Fruit fly (Drosophila melanogaster): ENCODE results near the gene CG42780.

Gene CG42780

DNA sequence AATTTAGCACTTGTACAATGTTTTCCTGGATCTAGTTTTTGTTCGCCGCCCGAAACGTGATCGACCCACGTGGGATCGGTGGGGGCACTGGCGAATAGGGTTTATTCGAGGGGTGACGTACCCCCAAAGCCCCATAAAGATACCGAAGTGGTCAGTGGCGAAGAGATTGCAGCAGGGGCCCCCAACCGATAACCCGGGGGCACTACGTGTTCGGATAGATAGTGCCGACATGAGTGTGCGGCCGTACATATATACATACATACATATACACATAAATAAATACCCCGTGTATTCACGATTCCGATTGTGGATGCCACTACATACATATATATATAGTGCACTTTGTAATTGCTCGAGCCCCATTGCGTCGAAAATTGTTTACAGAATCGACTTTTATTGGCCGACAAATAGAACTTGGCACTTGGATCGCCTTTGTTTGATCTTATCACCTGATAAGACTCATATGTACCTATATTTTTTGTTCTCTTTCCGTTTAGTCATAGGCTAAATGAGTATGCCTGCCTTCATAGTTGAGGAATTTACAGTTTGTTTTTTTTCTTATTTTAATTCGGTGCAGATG lies 28.1 kb downstream of the CG42780 start (continued):
- no peak for TF ChIP-seq pros (GFP tag; optimal IDR thresholded peaks at IDR 0.05)
- TF ChIP-seq CG17612 (GFP tag; IDR thresholded peaks at IDR 0.05), result no peak
- TF ChIP-seq CG4404 (GFP tag; IDR thresholded peaks at IDR 0.05), result no peak
- TF ChIP-seq cwo (GFP tag; optimal IDR thresholded peaks at IDR 0.05), result peak; percentile 70
- no peak for TF ChIP-seq tll (GFP tag; optimal IDR thresholded peaks at IDR 0.05)
- no peak for TF ChIP-seq klu (GFP tag; IDR thresholded peaks at IDR 0.05)
- no peak for TF ChIP-seq CG4617 (GFP tag; optimal IDR thresholded peaks at IDR 0.05; ENCODE audit: borderline replicate concordance)
- TF ChIP-seq Gsc (GFP tag; IDR thresholded peaks at IDR 0.05), result no peak
- no peak for TF ChIP-seq CG9817 (tag; optimal IDR thresholded peaks at IDR 0.05)
- TF ChIP-seq usp (GFP tag; optimal IDR thresholded peaks at IDR 0.05), result no peak
- TF ChIP-seq D (optimal IDR thresholded peaks at IDR 0.05), result no peak
- TF ChIP-seq D (GFP tag; optimal IDR thresholded peaks at IDR 0.05), result no peak
- TF ChIP-seq CG4854 (GFP tag; optimal IDR thresholded peaks at IDR 0.05), result no peak
- no peak for TF ChIP-seq az2 (GFP tag; optimal IDR thresholded peaks at IDR 0.05)
- TF ChIP-seq sens-2 (GFP tag; IDR thresholded peaks at IDR 0.05), result no peak
- no peak for TF ChIP-seq CG16863 (GFP tag; optimal IDR thresholded peaks at IDR 0.05)
- TF ChIP-seq MBD-R2 (GFP tag; IDR thresholded peaks at IDR 0.05), result no peak
- TF ChIP-seq tna (GFP tag; IDR thresholded peaks at IDR 0.05; ENCODE audit: partially characterized antibody), result no peak
- TF ChIP-seq exex (tag; optimal IDR thresholded peaks at IDR 0.05), result peak; percentile 29
- TF ChIP-seq gsb (GFP tag; IDR thresholded peaks at IDR 0.05), result no peak
- 0 out of 2 replicates have a peak, but pooled peaks have one; percentile 12 for TF ChIP-seq CG32767 (GFP tag; IDR thresholded peaks at IDR 0.05)
- TF ChIP-seq CG13894 (tag; optimal IDR thresholded peaks at IDR 0.05), result no peak
- no peak for TF ChIP-seq Xbp1 (GFP tag; optimal IDR thresholded peaks at IDR 0.05)
- TF ChIP-seq CG10654 (GFP tag; optimal IDR thresholded peaks at IDR 0.05), result no peak
- no peak for TF ChIP-seq dm (GFP tag; optimal IDR thresholded peaks at IDR 0.05)
- TF ChIP-seq CG32772 (GFP tag; IDR thresholded peaks at IDR 0.05), result no peak
- TF ChIP-seq CG17912 (GFP tag; optimal IDR thresholded peaks at IDR 0.05), result no peak
- TF ChIP-seq ac (GFP tag; optimal IDR thresholded peaks at IDR 0.05), result no peak
- no peak for TF ChIP-seq HLH54F (GFP tag; optimal IDR thresholded peaks at IDR 0.05)
- TF ChIP-seq NC2α (GFP tag; optimal IDR thresholded peaks at IDR 0.05), result no peak
- TF ChIP-seq ftz-f1 (GFP tag; optimal IDR thresholded peaks at IDR 0.05), result no peak
- no peak for TF ChIP-seq dati (GFP tag; IDR thresholded peaks at IDR 0.05)
- no peak for TF ChIP-seq Tbp (GFP tag; optimal IDR thresholded peaks at IDR 0.05)

DNA sequence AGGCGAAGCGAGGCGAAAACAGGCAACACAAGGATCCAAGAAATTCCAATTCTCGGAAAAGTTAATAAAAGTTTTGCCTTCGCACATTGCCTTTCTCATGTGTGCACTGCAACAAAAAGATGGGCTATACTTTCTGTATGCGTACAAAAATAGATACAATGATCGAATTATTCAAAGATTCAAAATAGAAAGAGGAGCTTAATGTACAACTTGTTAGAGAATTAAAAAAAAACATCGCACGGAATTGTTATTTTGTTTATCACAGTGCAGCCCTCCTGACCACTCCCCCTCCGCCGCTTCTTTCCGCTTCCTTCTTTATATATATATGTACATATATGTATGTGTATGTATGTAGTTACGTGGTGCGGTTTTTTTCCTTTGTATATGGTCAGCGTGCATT lies 29.7 kb downstream of the CG42780 start:
- no peak for TF ChIP-seq CG3163 (GFP tag; optimal IDR thresholded peaks at IDR 0.05)
- no peak for TF ChIP-seq disco-r (GFP tag; optimal IDR thresholded peaks at IDR 0.05)
- no peak for TF ChIP-seq CTCF (GFP tag; optimal IDR thresholded peaks at IDR 0.05)
- no peak for TF ChIP-seq ab (GFP tag; optimal IDR thresholded peaks at IDR 0.05)
- no peak for TF ChIP-seq ham (GFP tag; IDR thresholded peaks at IDR 0.05)
- no peak for TF ChIP-seq cg (GFP tag; optimal IDR thresholded peaks at IDR 0.05)
- peak; percentile 53 for TF ChIP-seq CG15601 (tag; optimal IDR thresholded peaks at IDR 0.05)
- no peak for TF ChIP-seq CG13775 (GFP tag; optimal IDR thresholded peaks at IDR 0.05)
- TF ChIP-seq crp (GFP tag; optimal IDR thresholded peaks at IDR 0.05), result no peak
- TF ChIP-seq hbn (GFP tag; IDR thresholded peaks at IDR 0.05; ENCODE audit: partially characterized antibody), result no peak
- peak; percentile 38; the same call in 1 of the 2 replicates for TF ChIP-seq Rx (GFP tag; IDR thresholded peaks at IDR 0.05)
- no peak; the same call in 2 of the 3 replicates for TF ChIP-seq Mrtf (GFP tag; IDR thresholded peaks at IDR 0.05)
- no peak for TF ChIP-seq CG3847 (GFP tag; IDR thresholded peaks at IDR 0.05)
- no peak for TF ChIP-seq Hsf (GFP tag; optimal IDR thresholded peaks at IDR 0.05)
- TF ChIP-seq CG8281 (tag; optimal IDR thresholded peaks at IDR 0.05), result no peak
- peak; percentile 15 for TF ChIP-seq CG2678 (tag; optimal IDR thresholded peaks at IDR 0.05)
- TF ChIP-seq corto (GFP tag; optimal IDR thresholded peaks at IDR 0.05), result peak; percentile 68
- no peak for TF ChIP-seq bcd (GFP tag; optimal IDR thresholded peaks at IDR 0.05)
- TF ChIP-seq slbo (GFP tag; IDR thresholded peaks at IDR 0.05), result no peak; the same call in 1 of the 2 replicates
- no peak for TF ChIP-seq Hr3 (GFP tag; optimal IDR thresholded peaks at IDR 0.05)
- TF ChIP-seq Xbp1 (GFP tag; optimal IDR thresholded peaks at IDR 0.05), result peak; percentile 42
- no peak for TF ChIP-seq CG6813 (GFP tag; optimal IDR thresholded peaks at IDR 0.05)
